Worm (Caenorhabditis elegans) whole organism, L4 larva: ENCODE data around the gene C37C3.1.

Experiments
- F44E2.7 ChIP-seq: fragments of 200-800 bp; sonication (Bioruptor generic); IDR thresholded peaks from 2 replicates; pipeline ENCODE4 v2.1.2; 2022; ENCODE audit warnings: missing genetic modification characterization, missing compliant biosample characterization
- R02D3.7 ChIP-seq: fragments of 150-350 bp; sonication (generic microtip); optimal IDR thresholded peaks from 3 replicates; lab custom pipeline; 2014; ENCODE audit warnings: missing biosample characterization, missing genetic modification characterization
- T26A8.4 ChIP-seq: fragments of 200-800 bp; sonication (Bioruptor generic); IDR thresholded peaks from 2 replicates; pipeline ENCODE4 v1.3.6; 2022; ENCODE audit warnings: missing genetic modification characterization, missing compliant biosample characterization
- Y5F2A.4 ChIP-seq: fragments of 200-800 bp; sonication (Bioruptor generic); optimal IDR thresholded peaks from 2 replicates; lab custom pipeline; 2018; ENCODE audit warnings: mild to moderate bottlenecking, missing genetic modification characterization, missing compliant biosample characterization
- Y75B8A.6 ChIP-seq: fragments of 200-800 bp; sonication (Bioruptor generic); IDR thresholded peaks from 2 replicates; pipeline ENCODE4 v1.3.6; 2022; ENCODE audit warnings: missing genetic modification reagents, missing genetic modification characterization, missing compliant biosample characterization
- ama-1 ChIP-seq: fragments of 150-350 bp; optimal IDR thresholded peaks from 2 replicates; lab custom pipeline; 2014; ENCODE audit warnings: inconsistent platforms, mixed read lengths
- ctbp-1 ChIP-seq: fragments of 200-800 bp; sonication (Bioruptor generic); IDR thresholded peaks from 2 replicates; pipeline ENCODE4 v1.3.6; 2022; ENCODE audit warnings: missing genetic modification reagents, missing genetic modification characterization, missing compliant biosample characterization
- daf-12 ChIP-seq: fragments of 150-350 bp; optimal IDR thresholded peaks from 2 replicates; lab custom pipeline; 2014; ENCODE audit warnings: missing biosample characterization, missing genetic modification reagents, missing genetic modification characterization
- daf-16 ChIP-seq, 3 experiments: sonication (generic microtip); optimal IDR thresholded peaks; 2 replicates each; lab custom pipeline; 2016 to 2017; ENCODE audit warnings: missing genetic modification characterization in 3 of 3, missing genetic modification reagents in 3 of 3, mild to moderate bottlenecking in 2 of 3, missing compliant biosample characterization in 2 of 3, missing biosample characterization in 1 of 3, moderate library complexity in 1 of 3
- daf-8 ChIP-seq: fragments of 200-800 bp; sonication (Bioruptor generic); IDR thresholded peaks from 2 replicates; pipeline ENCODE4 v1.3.6; 2022; ENCODE audit warnings: missing genetic modification characterization, missing compliant biosample characterization
- dmd-6 ChIP-seq: fragments of 200-800 bp; sonication (Bioruptor generic); IDR thresholded peaks from 2 replicates; pipeline ENCODE4 v1.3.6; 2022; ENCODE audit warnings: missing genetic modification reagents, missing genetic modification characterization, missing compliant biosample characterization
- dve-1 ChIP-seq: sonication (generic microtip); optimal IDR thresholded peaks from 2 replicates; lab custom pipeline; 2017; ENCODE audit warnings: antibody characterized with exemption, mild to moderate bottlenecking, missing genetic modification characterization, missing compliant biosample characterization; ENCODE audit not compliant: insufficient read depth
- egl-27 ChIP-seq: sonication (generic microtip); optimal IDR thresholded peaks from 3 replicates; lab custom pipeline; 2017; ENCODE audit warnings: missing biosample characterization, missing genetic modification reagents, missing genetic modification characterization
- egl-43 ChIP-seq: fragments of 200-800 bp; sonication (Bioruptor generic); IDR thresholded peaks from 2 replicates; pipeline ENCODE4 v1.3.6; 2022; ENCODE audit warnings: missing genetic modification reagents, missing genetic modification characterization, missing compliant biosample characterization
- hlh-11 ChIP-seq: fragments of 200-800 bp; sonication (Bioruptor generic); optimal IDR thresholded peaks from 2 replicates; lab custom pipeline; 2018; ENCODE audit warnings: mild to moderate bottlenecking, missing genetic modification characterization, missing compliant biosample characterization
- lim-7 ChIP-seq: fragments of 200-800 bp; sonication (Bioruptor generic); IDR thresholded peaks from 2 replicates; pipeline ENCODE4 v1.3.6; 2022; ENCODE audit warnings: missing genetic modification characterization, missing compliant biosample characterization
- lin-29 ChIP-seq: fragments of 200-800 bp; sonication (Bioruptor generic); IDR thresholded peaks from 2 replicates; pipeline ENCODE4 v1.3.6; 2022; ENCODE audit warnings: missing genetic modification reagents, missing genetic modification characterization, missing compliant biosample characterization
- lin-38 ChIP-seq: fragments of 200-800 bp; sonication (Bioruptor generic); IDR thresholded peaks from 2 replicates; pipeline ENCODE4 v1.3.6; 2022; ENCODE audit warnings: missing genetic modification reagents, missing genetic modification characterization, missing compliant biosample characterization
- madf-5 ChIP-seq, 2 experiments: fragments of 200-800 bp; sonication (Bioruptor generic); IDR thresholded peaks; 2 replicates each; pipeline ENCODE4 v1.3.6; 2022; ENCODE audit warnings: missing compliant biosample characterization in 2 of 2, missing genetic modification characterization in 2 of 2
- mdl-1 ChIP-seq, 2 experiments: fragments of 150-350 bp in 1 of 2; sonication (generic microtip) in 1 of 2; optimal IDR thresholded peaks; 2 replicates each; lab custom pipeline; 2014 to 2017; ENCODE audit warnings: missing biosample characterization in 2 of 2, missing genetic modification characterization in 2 of 2
- mep-1 ChIP-seq: fragments of 150-350 bp; sonication (generic microtip); optimal IDR thresholded peaks from 3 replicates; lab custom pipeline; 2014; ENCODE audit warnings: missing biosample characterization, missing genetic modification characterization
- mxl-2 ChIP-seq: fragments of 200-800 bp; sonication (Bioruptor generic); conservative IDR thresholded peaks from 2 replicates; pipeline ENCODE4 v1.3.6; 2022; ENCODE audit warnings: missing genetic modification reagents, missing genetic modification characterization, missing compliant biosample characterization
- mxl-3 ChIP-seq: fragments of 200-800 bp; sonication (Bioruptor generic); optimal IDR thresholded peaks from 2 replicates; lab custom pipeline; 2018; ENCODE audit warnings: mild to moderate bottlenecking, missing genetic modification characterization, missing compliant biosample characterization
- nhr-111 ChIP-seq: fragments of 200-800 bp; sonication (Bioruptor generic); optimal IDR thresholded peaks from 2 replicates; lab custom pipeline; 2018; ENCODE audit warnings: mild to moderate bottlenecking, missing genetic modification characterization, missing compliant biosample characterization
- nhr-237 ChIP-seq: sonication (generic microtip); optimal IDR thresholded peaks from 2 replicates; lab custom pipeline; 2017; ENCODE audit warnings: missing biosample characterization, missing genetic modification characterization
- nhr-25 ChIP-seq: sonication (generic microtip); optimal IDR thresholded peaks from 2 replicates; lab custom pipeline; 2017; ENCODE audit warnings: missing genetic modification characterization, mild to moderate bottlenecking, missing compliant biosample characterization, antibody characterized with exemption, moderate library complexity, borderline replicate concordance; ENCODE audit not compliant: insufficient read depth
- nhr-28 ChIP-seq: fragments of 150-350 bp; optimal IDR thresholded peaks from 2 replicates; lab custom pipeline; 2014; ENCODE audit warnings: missing biosample characterization, missing genetic modification characterization
- nhr-48 ChIP-seq: sonication (generic microtip); optimal IDR thresholded peaks from 2 replicates; lab custom pipeline; 2016; ENCODE audit warnings: mild to moderate bottlenecking, missing genetic modification characterization, missing compliant biosample characterization
- nhr-6 ChIP-seq: fragments of 150-350 bp; optimal IDR thresholded peaks from 2 replicates; lab custom pipeline; 2014; ENCODE audit warnings: missing biosample characterization, missing genetic modification characterization
- nhr-76 ChIP-seq: fragments of 150-350 bp; optimal IDR thresholded peaks from 2 replicates; lab custom pipeline; 2014; ENCODE audit warnings: missing biosample characterization, missing genetic modification characterization
- nhr-77 ChIP-seq: fragments of 150-350 bp; optimal IDR thresholded peaks from 2 replicates; lab custom pipeline; 2014; ENCODE audit warnings: missing biosample characterization, missing genetic modification characterization
- pha-4 ChIP-seq, 2 experiments: fragments of 150-350 bp in 1 of 2; fragments of 200-800 bp in 1 of 2; sonication (Bioruptor generic) in 1 of 2; IDR thresholded peaks in 1 of 2; optimal IDR thresholded peaks in 1 of 2; 2 replicates each; pipeline versions ENCODE4 v1.3.6 to Lab custom; 2014 to 2022; ENCODE audit warnings: missing genetic modification characterization in 2 of 2, missing genetic modification reagents in 2 of 2, missing biosample characterization in 1 of 2, missing compliant biosample characterization in 1 of 2
- pqm-1 ChIP-seq: sonication (generic microtip); optimal IDR thresholded peaks from 2 replicates; lab custom pipeline; 2017; ENCODE audit warnings: missing biosample characterization, missing genetic modification characterization
- set-16 ChIP-seq: fragments of 200-800 bp; sonication (Bioruptor generic); IDR thresholded peaks from 2 replicates; pipeline ENCODE4 v1.3.6; 2022; ENCODE audit warnings: missing genetic modification reagents, missing genetic modification characterization, missing compliant biosample characterization
- unc-62 ChIP-seq, 3 experiments: fragments of 150-350 bp in 1 of 3; sonication (generic microtip); optimal IDR thresholded peaks in 2 of 3; peaks in 1 of 3; 1 replicate in 1 of 3; 2 replicates in 2 of 3; lab custom pipeline; 2014 to 2017; ENCODE audit warnings: missing biosample characterization in 3 of 3, missing genetic modification characterization in 3 of 3, missing genetic modification reagents in 3 of 3, missing genotype in 1 of 3
- zag-1 ChIP-seq: fragments of 150-350 bp; optimal IDR thresholded peaks from 2 replicates; lab custom pipeline; 2014; ENCODE audit warnings: missing biosample characterization, missing genetic modification characterization
- zfp-2 ChIP-seq: sonication (generic microtip); optimal IDR thresholded peaks from 2 replicates; lab custom pipeline; 2016; ENCODE audit warnings: mild to moderate bottlenecking, missing genetic modification characterization, missing compliant biosample characterization

The C37C3.1 gene

ce11 chrV:7824138-7824537 is 33.6 kb upstream of the C37C3.1 start:
- peak; percentile 25 for TF ChIP-seq hlh-11
- TF ChIP-seq daf-16 (GFP tag; optimal IDR thresholded peaks at IDR 0.05; lab: Kevin White, UChicago) = peak in 1 of 2 experiments; percentile 39
- no peak for TF ChIP-seq daf-16 (tag; optimal IDR thresholded peaks at IDR 0.05; lab: Kevin White, UChicago)
- no peak for TF ChIP-seq zfp-2 (tag; lab: Kevin White, UChicago)

DNA sequence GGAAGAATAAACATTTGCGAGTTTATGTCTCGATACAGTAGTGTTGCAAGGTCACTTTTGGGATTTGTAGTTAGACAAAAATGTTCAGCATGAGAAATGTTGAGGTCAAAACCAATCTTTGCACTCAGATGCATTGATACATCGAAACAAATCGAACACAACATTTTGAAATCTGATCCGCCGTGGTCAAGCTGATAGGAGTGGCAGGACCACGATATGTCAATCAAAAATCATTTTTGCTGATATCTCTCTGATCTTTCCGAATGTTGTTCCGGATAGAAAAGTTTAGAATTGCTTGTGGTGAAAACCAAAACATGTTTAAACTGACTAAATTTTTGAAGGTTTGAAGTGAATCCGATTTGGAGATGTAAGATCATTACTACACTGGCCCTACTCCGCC is 31.9 kb upstream of the C37C3.1 start:
- no peak for TF ChIP-seq nhr-25 (tag; lab: Kevin White, UChicago)
- TF ChIP-seq unc-62 (GFP tag; optimal IDR thresholded peaks at IDR 0.05 in 1 of 2; lab: Kevin White, UChicago) = peak in 1 of 2 experiments; percentile 62
- TF ChIP-seq unc-62 (tag; optimal IDR thresholded peaks at IDR 0.05; lab: Kevin White, UChicago) = no peak
- no peak for TF ChIP-seq mxl-2

DNA sequence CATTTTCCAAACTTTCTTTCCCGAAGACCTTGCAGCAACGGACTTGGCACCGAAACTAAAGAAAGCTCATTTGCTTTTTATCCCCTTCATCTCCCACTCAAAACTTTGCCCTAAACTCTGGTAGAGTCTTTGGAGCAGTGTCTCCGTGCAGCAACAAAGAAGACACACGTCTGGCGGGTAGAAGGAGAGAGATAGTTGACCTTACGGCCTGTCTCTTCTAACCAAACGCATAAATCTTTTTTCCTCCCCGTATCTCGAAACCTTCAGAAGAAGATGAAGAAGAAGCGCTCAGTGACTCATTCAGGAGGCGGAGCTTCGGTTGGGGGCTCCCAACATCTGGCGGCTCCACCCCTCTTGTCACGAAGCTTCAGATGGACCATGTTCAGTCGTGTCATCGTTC is 31.4 kb upstream of the C37C3.1 start:
- TF ChIP-seq F44E2.7 (GFP tag; lab: Robert Waterston, UW) = no peak
- no peak for TF ChIP-seq lin-38 (GFP tag; lab: Robert Waterston, UW)
- no peak for TF ChIP-seq nhr-111 (GFP tag; lab: Kevin White, UChicago)
- TF ChIP-seq madf-5 (GFP tag; IDR thresholded peaks at IDR 0.05; lab: Robert Waterston, UW) = no peak
- no peak for TF ChIP-seq lim-7 (GFP tag; lab: Robert Waterston, UW)
- no peak for TF ChIP-seq lin-29 (GFP tag; lab: Robert Waterston, UW)
- TF ChIP-seq ama-1 (lab: Kevin White, UChicago) = no peak
- TF ChIP-seq nhr-76 (tag; lab: Kevin White, UChicago) = no peak
- no peak for TF ChIP-seq pha-4 (GFP tag; IDR thresholded peaks at IDR 0.05; lab: Robert Waterston, UW)
- no peak for TF ChIP-seq pha-4 (tag; optimal IDR thresholded peaks at IDR 0.05; lab: Kevin White, UChicago)
- TF ChIP-seq mdl-1 (tag; optimal IDR thresholded peaks at IDR 0.05; lab: Kevin White, UChicago) = no peak
- no peak for TF ChIP-seq dmd-6
- no peak for TF ChIP-seq dve-1
- TF ChIP-seq nhr-77 (tag; lab: Kevin White, UChicago) = no peak
- TF ChIP-seq, all 104 proteins: peak for 0

- TF ChIP-seq pqm-1 (tag; lab: Kevin White, UChicago) (no peak), mxl-3 (GFP tag; lab: Kevin White, UChicago) (no peak), zag-1 (tag; lab: Kevin White, UChicago) (no peak), Y75B8A.6 (GFP tag; lab: Robert Waterston, UW) (no peak), T26A8.4 (no peak), nhr-237 (no peak), nhr-28 (tag; lab: Kevin White, UChicago) (no peak), zfp-2 (tag; lab: Kevin White, UChicago) (no peak), daf-8 (GFP tag; lab: Robert Waterston, UW) (no peak), daf-12 (tag; lab: Kevin White, UChicago) (no peak), set-16 (no peak), Y5F2A.4 (no peak), nhr-48 (tag; lab: Kevin White, UChicago) (no peak), egl-27 (tag; lab: Kevin White, UChicago) (no peak), nhr-6 (no peak), R02D3.7 (tag; lab: Kevin White, UChicago) (no peak), mep-1 (tag; lab: Kevin White, UChicago) (no peak), ctbp-1 (no peak), egl-43 (GFP tag; lab: Robert Waterston, UW) (no peak)
Observed at ce11 chrV:7826917-7827316, 30.8 kb upstream of the C37C3.1 start, which contains the start of gene mig-6. mig-6 (plus strand) TSS chrV:7827217.
